Worm (Caenorhabditis elegans) whole organism, L4 larva: ENCODE measurements around the gene F18E9.1.

Experiments
- F44E2.7 ChIP-seq: fragments of 200-800 bp; sonication (Bioruptor generic); IDR thresholded peaks from 2 replicates; pipeline ENCODE4 v2.1.2; 2022; ENCODE audit warnings: missing genetic modification characterization, missing compliant biosample characterization
- ZK337.2 ChIP-seq: fragments of 200-800 bp; sonication (Bioruptor generic); IDR thresholded peaks from 2 replicates; pipeline ENCODE4 v1.3.6; 2022; ENCODE audit warnings: missing genetic modification reagents, missing genetic modification characterization, missing compliant biosample characterization
- aha-1 ChIP-seq: fragments of 150-350 bp; peaks from one replicate; lab custom pipeline; 2014; ENCODE audit warnings: missing biosample characterization, missing genetic modification characterization
- dpl-1 ChIP-seq: fragments of 150-350 bp; optimal IDR thresholded peaks from 2 replicates; lab custom pipeline; 2014; ENCODE audit warnings: missing biosample characterization, missing genetic modification reagents, missing genetic modification characterization
- lin-29 ChIP-seq: fragments of 200-800 bp; sonication (Bioruptor generic); IDR thresholded peaks from 2 replicates; pipeline ENCODE4 v1.3.6; 2022; ENCODE audit warnings: missing genetic modification reagents, missing genetic modification characterization, missing compliant biosample characterization
- mdl-1 ChIP-seq, 2 experiments: fragments of 150-350 bp in 1 of 2; sonication (generic microtip) in 1 of 2; optimal IDR thresholded peaks; 2 replicates each; lab custom pipeline; 2014 to 2017; ENCODE audit warnings: missing biosample characterization in 2 of 2, missing genetic modification characterization in 2 of 2
- nhr-102 ChIP-seq: sonication (generic microtip); optimal IDR thresholded peaks from 2 replicates; lab custom pipeline; 2016; ENCODE audit warnings: mild to moderate bottlenecking, missing genetic modification characterization, moderate library complexity, missing compliant biosample characterization
- snpc-4 ChIP-seq: fragments of 150-350 bp; optimal IDR thresholded peaks from 2 replicates; lab custom pipeline; 2014; ENCODE audit warnings: missing biosample characterization, missing genetic modification characterization
- unc-130 ChIP-seq: sonication (generic microtip); optimal IDR thresholded peaks from 2 replicates; lab custom pipeline; 2016; ENCODE audit warnings: missing genetic modification reagents, missing genetic modification characterization, missing compliant biosample characterization
- unc-62 ChIP-seq, 3 experiments: fragments of 150-350 bp in 1 of 3; sonication (generic microtip); optimal IDR thresholded peaks in 2 of 3; peaks in 1 of 3; 1 replicate in 1 of 3; 2 replicates in 2 of 3; lab custom pipeline; 2014 to 2017; ENCODE audit warnings: missing biosample characterization in 3 of 3, missing genetic modification characterization in 3 of 3, missing genetic modification reagents in 3 of 3, missing genotype in 1 of 3
- zip-2 ChIP-seq: fragments of 150-350 bp; optimal IDR thresholded peaks from 2 replicates; lab custom pipeline; 2014; ENCODE audit warnings: missing biosample characterization, missing genetic modification characterization
- ztf-11 ChIP-seq: fragments of 150-350 bp; optimal IDR thresholded peaks from 2 replicates; lab custom pipeline; 2014; ENCODE audit warnings: missing biosample characterization, missing genetic modification characterization

- no peak for TF ChIP-seq F44E2.7 (GFP tag; lab: Robert Waterston, UW)
- no peak for TF ChIP-seq unc-62 (GFP tag; optimal IDR thresholded peaks at IDR 0.05 in 1 of 2; lab: Kevin White, UChicago)
- TF ChIP-seq unc-62 (tag; optimal IDR thresholded peaks at IDR 0.05; lab: Kevin White, UChicago): no peak
- no peak for TF ChIP-seq dpl-1 (GFP tag; lab: Kevin White, UChicago)
- TF ChIP-seq unc-130 (GFP tag; lab: Kevin White, UChicago): no peak
- TF ChIP-seq zip-2 (tag; lab: Kevin White, UChicago): no peak
- TF ChIP-seq ZK337.2 (GFP tag; lab: Robert Waterston, UW): no peak
- no peak for TF ChIP-seq ztf-11 (tag; lab: Kevin White, UChicago)
- TF ChIP-seq nhr-102 (tag; lab: Kevin White, UChicago): no peak
- no peak for TF ChIP-seq aha-1
- TF ChIP-seq snpc-4 (tag; lab: Kevin White, UChicago): no peak
- TF ChIP-seq mdl-1 (tag; optimal IDR thresholded peaks at IDR 0.05; lab: Kevin White, UChicago): no peak
- TF ChIP-seq lin-29: no peak
Measured at ce11 chrX:8613053-8613452, 11.7 kb downstream of the F18E9.1 start, which contains the start of gene K01A12.2.
